Worm (Caenorhabditis elegans) whole organism, L1 larva: ENCODE measurements around the gene H35N09.2.

Experiments
- C34B4.2 ChIP-seq: sonication (generic microtip); optimal IDR thresholded peaks from 2 replicates; lab custom pipeline; 2017; ENCODE audit warnings: mild to moderate bottlenecking, missing genetic modification characterization, missing compliant biosample characterization
- aha-1 ChIP-seq: fragments of 150-350 bp; optimal IDR thresholded peaks from 2 replicates; lab custom pipeline; 2014; ENCODE audit warnings: missing biosample characterization, missing genetic modification characterization
- alr-1 ChIP-seq: fragments of 200-800 bp; sonication (Bioruptor generic); optimal IDR thresholded peaks from 2 replicates; lab custom pipeline; 2018; ENCODE audit warnings: borderline replicate concordance, mild to moderate bottlenecking, missing genetic modification characterization, missing compliant biosample characterization
- ama-1 ChIP-seq: fragments of 150-350 bp; optimal IDR thresholded peaks from 2 replicates; lab custom pipeline; 2014
- dpl-1 ChIP-seq, 3 experiments: fragments of 150-350 bp in 2 of 3; sonication (generic microtip) in 1 of 3; optimal IDR thresholded peaks; 2 replicates each; lab custom pipeline; 2014 to 2017; ENCODE audit warnings: missing biosample characterization in 3 of 3, missing genetic modification characterization in 3 of 3, missing genetic modification reagents in 3 of 3
- efl-1 ChIP-seq, 4 experiments: fragments of 150-350 bp; optimal IDR thresholded peaks in 3 of 4; peaks in 1 of 4; 1 replicate in 1 of 4; 2 replicates in 3 of 4; lab custom pipeline; 2014; ENCODE audit warnings: missing biosample characterization in 2 of 4, missing genetic modification characterization in 2 of 4, missing genetic modification reagents in 2 of 4
- elt-2 ChIP-seq: sonication (generic microtip); optimal IDR thresholded peaks from 2 replicates; lab custom pipeline; 2016; ENCODE audit warnings: missing genetic modification characterization, mild to moderate bottlenecking, inconsistent platforms, missing compliant biosample characterization, missing genetic modification reagents
- fos-1 ChIP-seq: fragments of 150-350 bp; optimal IDR thresholded peaks from 2 replicates; lab custom pipeline; 2014; ENCODE audit warnings: missing biosample characterization, missing genetic modification characterization
- grh-1 ChIP-seq: fragments of 200-800 bp; sonication (Bioruptor generic); IDR thresholded peaks from 2 replicates; pipeline ENCODE4 v1.3.6; 2022; ENCODE audit warnings: missing genetic modification reagents, missing genetic modification characterization, missing compliant biosample characterization
- hlh-4 ChIP-seq: sonication (generic microtip); optimal IDR thresholded peaks from 2 replicates; lab custom pipeline; 2016; ENCODE audit warnings: mild to moderate bottlenecking, missing genetic modification characterization, missing compliant biosample characterization
- irx-1 ChIP-seq: sonication (generic microtip); optimal IDR thresholded peaks from 2 replicates; lab custom pipeline; 2016; ENCODE audit warnings: missing genetic modification characterization, missing compliant biosample characterization
- isw-1 ChIP-seq: fragments of 200-800 bp; sonication (Bioruptor generic); IDR thresholded peaks from 2 replicates; pipeline ENCODE4 v1.3.6; 2022; ENCODE audit warnings: missing genetic modification characterization, missing compliant biosample characterization
- lin-14 ChIP-seq: fragments of 200-800 bp; sonication (Bioruptor generic); optimal IDR thresholded peaks from 2 replicates; lab custom pipeline; 2018; ENCODE audit warnings: mild to moderate bottlenecking, missing genetic modification characterization, moderate library complexity, missing compliant biosample characterization
- lin-35 ChIP-seq, 2 experiments: fragments of 150-350 bp; optimal IDR thresholded peaks; 2 replicates each; lab custom pipeline; 2014; ENCODE audit warnings: missing biosample characterization in 2 of 2, missing genetic modification characterization in 2 of 2, missing genetic modification reagents in 2 of 2
- mef-2 ChIP-seq: fragments of 150-350 bp; optimal IDR thresholded peaks from 2 replicates; lab custom pipeline; 2014; ENCODE audit warnings: missing biosample characterization, missing genetic modification characterization
- nhr-20 ChIP-seq: sonication (generic microtip); optimal IDR thresholded peaks from 2 replicates; lab custom pipeline; 2016; ENCODE audit warnings: mild to moderate bottlenecking, missing genetic modification characterization, missing compliant biosample characterization
- nhr-47 ChIP-seq: sonication (generic microtip); optimal IDR thresholded peaks from 2 replicates; lab custom pipeline; 2016; ENCODE audit warnings: mild to moderate bottlenecking, missing genetic modification characterization, moderate library complexity, missing compliant biosample characterization
- nhr-71 ChIP-seq: sonication (generic microtip); optimal IDR thresholded peaks from 2 replicates; lab custom pipeline; 2016; ENCODE audit warnings: mild to moderate bottlenecking, missing genetic modification characterization, moderate library complexity, missing compliant biosample characterization
- nhr-77 ChIP-seq: fragments of 150-350 bp; optimal IDR thresholded peaks from 2 replicates; lab custom pipeline; 2014; ENCODE audit warnings: missing biosample characterization, missing genetic modification characterization
- nhr-85 ChIP-seq: sonication (generic microtip); peaks from one replicate; lab custom pipeline; 2016; ENCODE audit warnings: missing genetic modification characterization, inconsistent platforms, missing compliant biosample characterization
- nhr-90 ChIP-seq: sonication (generic microtip); optimal IDR thresholded peaks from 2 replicates; lab custom pipeline; 2016; ENCODE audit warnings: mild to moderate bottlenecking, missing genetic modification characterization, missing compliant biosample characterization; ENCODE audit not compliant: poor library complexity
- pag-3 ChIP-seq: sonication (generic microtip); optimal IDR thresholded peaks from 2 replicates; lab custom pipeline; 2017; ENCODE audit warnings: missing genetic modification characterization, mild to moderate bottlenecking, missing compliant biosample characterization, antibody characterized with exemption, borderline replicate concordance; ENCODE audit not compliant: insufficient read depth
- rnt-1 ChIP-seq: sonication (generic microtip); optimal IDR thresholded peaks from 2 replicates; lab custom pipeline; 2016; ENCODE audit warnings: mild to moderate bottlenecking, missing genetic modification characterization, moderate library complexity, missing compliant biosample characterization
- skn-1 ChIP-seq: fragments of 150-350 bp; optimal IDR thresholded peaks from 2 replicates; lab custom pipeline; 2014; ENCODE audit warnings: missing biosample characterization, missing genetic modification characterization
- snpc-4 ChIP-seq: fragments of 150-350 bp; optimal IDR thresholded peaks from 2 replicates; lab custom pipeline; 2014; ENCODE audit warnings: missing biosample characterization, missing genetic modification characterization
- snu-23 ChIP-seq: sonication (generic microtip); optimal IDR thresholded peaks from 2 replicates; lab custom pipeline; 2016; ENCODE audit warnings: missing genetic modification characterization, missing compliant biosample characterization
- sox-4 ChIP-seq: sonication (generic microtip); optimal IDR thresholded peaks from 2 replicates; lab custom pipeline; 2016; ENCODE audit warnings: missing genetic modification characterization, missing compliant biosample characterization
- swsn-7 ChIP-seq: sonication (generic microtip); optimal IDR thresholded peaks from 2 replicates; lab custom pipeline; 2016; ENCODE audit warnings: missing genetic modification characterization, missing compliant biosample characterization
- tbx-2 ChIP-seq: sonication (generic microtip); optimal IDR thresholded peaks from 2 replicates; lab custom pipeline; 2016; ENCODE audit warnings: missing genetic modification characterization, missing compliant biosample characterization
- unc-30 ChIP-seq: sonication (generic microtip); optimal IDR thresholded peaks from 2 replicates; lab custom pipeline; 2017; ENCODE audit warnings: missing biosample characterization, missing genetic modification characterization
- unc-62 ChIP-seq: fragments of 150-350 bp; optimal IDR thresholded peaks from 2 replicates; lab custom pipeline; 2014; ENCODE audit warnings: missing biosample characterization, missing genetic modification reagents, missing genetic modification characterization
- unc-98 ChIP-seq: fragments of 200-800 bp; sonication (Bioruptor generic); IDR thresholded peaks from 2 replicates; pipeline ENCODE4 v1.3.6; 2022; ENCODE audit warnings: missing genetic modification characterization, missing compliant biosample characterization
- vab-15 ChIP-seq: sonication (generic microtip); optimal IDR thresholded peaks from 2 replicates; lab custom pipeline; 2017; ENCODE audit warnings: missing genotype, mild to moderate bottlenecking, missing genetic modification characterization, missing compliant biosample characterization
- zag-1 ChIP-seq: fragments of 150-350 bp; optimal IDR thresholded peaks from 2 replicates; lab custom pipeline; 2014; ENCODE audit warnings: missing biosample characterization, missing genetic modification characterization
- ztf-4 ChIP-seq: fragments of 150-350 bp; optimal IDR thresholded peaks from 2 replicates; lab custom pipeline; 2014; ENCODE audit warnings: missing biosample characterization, missing genetic modification characterization

The H35N09.2 gene

ce11 chrX:8640654-8641053 is 35.8 kb upstream of the H35N09.2 start:
- TF ChIP-seq snu-23 (GFP tag; lab: Kevin White, UChicago) (peak; percentile 6), sox-4 (tag; lab: Kevin White, UChicago) (no peak), elt-2 (tag; lab: Kevin White, UChicago) (peak; percentile 12), mef-2 (tag; lab: Kevin White, UChicago) (no peak), nhr-90 (tag; lab: Kevin White, UChicago) (peak; percentile 2), lin-35 (GFP tag; optimal IDR thresholded peaks at IDR 0.05; lab: Kevin White, UChicago) (peak in 1 of 2 experiments; percentile 20), nhr-85 (peak; percentile 38), nhr-20 (peak; percentile 17)

ce11 chrX:8638679-8639184 is 33.9 kb upstream of the H35N09.2 start:
- TF ChIP-seq zag-1 (tag; lab: Kevin White, UChicago) (no peak), hlh-4 (tag; lab: Kevin White, UChicago) (no peak), nhr-90 (tag; lab: Kevin White, UChicago) (peak; percentile 22)

ce11 chrX:8625090-8625489 is 20.2 kb upstream of the H35N09.2 start, which contains the start of gene K01A12.3:
Gene K01A12.3 (minus strand): TSS chrX:8625190.
- no peak for TF ChIP-seq dpl-1 (GFP tag; optimal IDR thresholded peaks at IDR 0.05; lab: Kevin White, UChicago)
- no peak for TF ChIP-seq vab-15 (tag; lab: Kevin White, UChicago)
- no peak for TF ChIP-seq fos-1 (tag; lab: Kevin White, UChicago)
- TF ChIP-seq pag-3: no peak
- TF ChIP-seq ztf-4 (tag; lab: Kevin White, UChicago): no peak
- no peak for TF ChIP-seq swsn-7 (tag; lab: Kevin White, UChicago)
- no peak for TF ChIP-seq grh-1 (GFP tag; lab: Robert Waterston, UW)
- no peak for TF ChIP-seq irx-1 (tag; lab: Kevin White, UChicago)
- no peak for TF ChIP-seq skn-1 (tag; lab: Kevin White, UChicago)
- TF ChIP-seq unc-62 (GFP tag; lab: Kevin White, UChicago): no peak

- peak; percentile 27 for TF ChIP-seq nhr-85
- peak; percentile 18 for TF ChIP-seq nhr-77 (tag; lab: Kevin White, UChicago)
- no peak for TF ChIP-seq tbx-2 (tag; lab: Kevin White, UChicago)
- no peak for TF ChIP-seq unc-30 (tag; lab: Kevin White, UChicago)
- peak; percentile 45 for TF ChIP-seq rnt-1 (tag; lab: Kevin White, UChicago)
- no peak for TF ChIP-seq alr-1 (tag; lab: Kevin White, UChicago)
- peak; percentile 22 for TF ChIP-seq nhr-90 (tag; lab: Kevin White, UChicago)
- TF ChIP-seq nhr-71 (tag; lab: Kevin White, UChicago): peak; percentile 8
- peak; percentile 14 for TF ChIP-seq snu-23 (GFP tag; lab: Kevin White, UChicago)
- TF ChIP-seq unc-98 (GFP tag; lab: Robert Waterston, UW): no peak
- no peak for TF ChIP-seq efl-1 (optimal IDR thresholded peaks at IDR 0.05; lab: Kevin White, UChicago)
- TF ChIP-seq efl-1 (GFP tag; optimal IDR thresholded peaks at IDR 0.05 in 1 of 2; lab: Kevin White, UChicago): peak in 1 of 2 experiments; percentile 80
- TF ChIP-seq nhr-47: peak; percentile 14
These were observed 19.2 kb upstream of the H35N09.2 start for ce11 chrX:8623840-8624591.

- TF ChIP-seq grh-1 (GFP tag; lab: Robert Waterston, UW) (no peak), efl-1 (optimal IDR thresholded peaks at IDR 0.05; lab: Kevin White, UChicago) (no peak), efl-1 (GFP tag; optimal IDR thresholded peaks at IDR 0.05 in 1 of 2; lab: Kevin White, UChicago) (no peak), lin-14 (GFP tag; lab: Kevin White, UChicago) (no peak), C34B4.2 (no peak), aha-1 (tag; lab: Kevin White, UChicago) (no peak), dpl-1 (GFP tag; optimal IDR thresholded peaks at IDR 0.05; lab: Kevin White, UChicago) (no peak), ama-1 (lab: Kevin White, UChicago) (no peak), isw-1 (GFP tag; lab: Robert Waterston, UW) (no peak), snpc-4 (no peak)
These were observed 8.2 kb upstream of the H35N09.2 start, which contains the start of gene K01A12.2 for ce11 chrX:8613053-8613452. Gene K01A12.2 (plus strand): TSS chrX:8613353.
